Fruit fly (Drosophila melanogaster): ENCODE results near the gene CG4953.

Gene CG4953

dm6 chr2L:10314327-10315210 lies 48.1 kb downstream of the CG4953 start, which contains the start of the genes Usp14 and CG4972:
Gene Usp14, minus strand, starts transcription at chr2L:10314396.
Gene CG4972, plus strand, starts transcription at chr2L:10314792.
- TF ChIP-seq ttk (optimal IDR thresholded peaks at IDR 0.05) (no peak), Myc (optimal IDR thresholded peaks at IDR 0.05) (no peak), psq (optimal IDR thresholded peaks at IDR 0.05) (no peak), insv (optimal IDR thresholded peaks at IDR 0.05) (no peak), h (optimal IDR thresholded peaks at IDR 0.05) (no peak), Sin3A (optimal IDR thresholded peaks at IDR 0.05) (no peak)

dm6 chr2L:10315888-10316287 lies 49.4 kb downstream of the CG4953 start:
- TF ChIP-seq psq (optimal IDR thresholded peaks at IDR 0.05) (no peak), Sin3A (optimal IDR thresholded peaks at IDR 0.05) (no peak), Myc (optimal IDR thresholded peaks at IDR 0.05) (no peak), ttk (optimal IDR thresholded peaks at IDR 0.05) (no peak), insv (optimal IDR thresholded peaks at IDR 0.05) (no peak), h (optimal IDR thresholded peaks at IDR 0.05) (no peak)

All from Kc167 (cell line).